Worm (Caenorhabditis elegans) whole organism, late embryonic: ENCODE data around the gene dhps-1.
A peak's percentile ranks its signal among the peaks of the same experiment; 100 is the strongest.

ENCODE experiments used
- C08G9.2 ChIP-seq: sonication (generic microtip); optimal IDR thresholded peaks from 2 replicates; lab custom pipeline; 2016; ENCODE audit warnings: mild to moderate bottlenecking, missing genetic modification characterization, moderate library complexity, missing compliant biosample characterization
- F13H6.1 ChIP-seq: sonication (generic microtip); optimal IDR thresholded peaks from 2 replicates; lab custom pipeline; 2016; ENCODE audit warnings: missing genetic modification characterization, missing compliant biosample characterization
- K02D7.2 ChIP-seq: sonication (generic microtip); optimal IDR thresholded peaks from 2 replicates; lab custom pipeline; 2017; ENCODE audit warnings: mild to moderate bottlenecking, missing genetic modification characterization, missing compliant biosample characterization
- T23F11.4 ChIP-seq: fragments of 200-800 bp; sonication (Bioruptor generic); optimal IDR thresholded peaks from 2 replicates; lab custom pipeline; 2018; ENCODE audit warnings: mild to moderate bottlenecking, missing genetic modification characterization, missing compliant biosample characterization
- Y22D7AL.16 ChIP-seq: sonication (generic microtip); optimal IDR thresholded peaks from 2 replicates; lab custom pipeline; 2016; ENCODE audit warnings: missing genetic modification characterization, missing compliant biosample characterization
- ama-1 ChIP-seq: fragments of 150-350 bp; optimal IDR thresholded peaks from 2 replicates; lab custom pipeline; 2014
- ceh-2 ChIP-seq: sonication (generic microtip); optimal IDR thresholded peaks from 2 replicates; lab custom pipeline; 2016; ENCODE audit warnings: missing genotype, missing genetic modification characterization, missing compliant biosample characterization
- ceh-30 ChIP-seq: fragments of 150-350 bp; optimal IDR thresholded peaks from 2 replicates; lab custom pipeline; 2014; ENCODE audit warnings: missing biosample characterization, missing genetic modification characterization
- ceh-31 ChIP-seq: sonication (generic microtip); optimal IDR thresholded peaks from 2 replicates; lab custom pipeline; 2016; ENCODE audit warnings: missing genetic modification characterization, missing compliant biosample characterization
- ceh-45 ChIP-seq: fragments of 200-800 bp; sonication (Bioruptor generic); IDR thresholded peaks from 2 replicates; pipeline ENCODE4 v1.3.6; 2022; ENCODE audit warnings: missing genetic modification reagents, missing genetic modification characterization, missing compliant biosample characterization
- dmd-4 ChIP-seq: sonication (generic microtip); optimal IDR thresholded peaks from 2 replicates; lab custom pipeline; 2016; ENCODE audit warnings: borderline replicate concordance, missing genetic modification characterization, missing compliant biosample characterization
- dve-1 ChIP-seq: sonication (generic microtip); optimal IDR thresholded peaks from 2 replicates; lab custom pipeline; 2017; ENCODE audit warnings: antibody characterized with exemption, mild to moderate bottlenecking, missing genetic modification characterization, missing compliant biosample characterization
- elt-2 ChIP-seq: sonication (generic microtip); optimal IDR thresholded peaks from 2 replicates; lab custom pipeline; 2016; ENCODE audit warnings: missing genetic modification reagents, missing genetic modification characterization, missing compliant biosample characterization
- elt-4 ChIP-seq: sonication (generic microtip); optimal IDR thresholded peaks from 2 replicates; lab custom pipeline; 2016; ENCODE audit warnings: missing genetic modification characterization, missing compliant biosample characterization
- ets-4 ChIP-seq: sonication (generic microtip); optimal IDR thresholded peaks from 2 replicates; lab custom pipeline; 2016; ENCODE audit warnings: missing genetic modification characterization, missing compliant biosample characterization
- eyg-1 ChIP-seq: sonication (generic microtip); optimal IDR thresholded peaks from 2 replicates; lab custom pipeline; 2016; ENCODE audit warnings: missing genotype, missing genetic modification characterization, missing compliant biosample characterization
- gmeb-2 ChIP-seq: sonication (generic microtip); optimal IDR thresholded peaks from 2 replicates; lab custom pipeline; 2016; ENCODE audit warnings: missing genetic modification characterization, inconsistent platforms, missing compliant biosample characterization
- hlh-13 ChIP-seq: fragments of 200-800 bp; sonication (Bioruptor generic); optimal IDR thresholded peaks from 2 replicates; lab custom pipeline; 2018; ENCODE audit warnings: mild to moderate bottlenecking, missing genetic modification characterization, missing compliant biosample characterization
- hlh-30 ChIP-seq: sonication (generic microtip); optimal IDR thresholded peaks from 2 replicates; lab custom pipeline; 2017; ENCODE audit warnings: antibody characterized with exemption, missing genetic modification characterization, missing compliant biosample characterization; ENCODE audit not compliant: insufficient read depth
- lim-6 ChIP-seq: sonication (generic microtip); optimal IDR thresholded peaks from 2 replicates; lab custom pipeline; 2016; ENCODE audit warnings: missing genetic modification characterization, missing compliant biosample characterization
- nfya-1 ChIP-seq: sonication (generic microtip); optimal IDR thresholded peaks from 2 replicates; lab custom pipeline; 2017; ENCODE audit warnings: missing genetic modification characterization, mild to moderate bottlenecking, missing compliant biosample characterization, antibody characterized with exemption, moderate library complexity
- odd-2 ChIP-seq: sonication (generic microtip); optimal IDR thresholded peaks from 2 replicates; lab custom pipeline; 2017; ENCODE audit warnings: antibody characterized with exemption, mild to moderate bottlenecking, missing genetic modification characterization, missing compliant biosample characterization
- pat-9 ChIP-seq: fragments of 200-800 bp; sonication (Bioruptor generic); optimal IDR thresholded peaks from 2 replicates; lab custom pipeline; 2018; ENCODE audit warnings: mild to moderate bottlenecking, missing genetic modification characterization, moderate library complexity, missing compliant biosample characterization
- pha-4 ChIP-seq: fragments of 150-350 bp; optimal IDR thresholded peaks from 2 replicates; lab custom pipeline; 2018; ENCODE audit warnings: missing biosample characterization, missing genetic modification reagents, missing genetic modification characterization
- pros-1 ChIP-seq: fragments of 150-350 bp; optimal IDR thresholded peaks from 2 replicates; lab custom pipeline; 2014; ENCODE audit warnings: missing biosample characterization, missing genetic modification reagents, missing genetic modification characterization
- sdc-2 ChIP-seq: sonication (generic microtip); optimal IDR thresholded peaks from 2 replicates; lab custom pipeline; 2016; ENCODE audit warnings: missing genotype, missing genetic modification characterization, missing compliant biosample characterization
- sox-2 ChIP-seq: fragments of 200-800 bp; sonication (Bioruptor generic); IDR thresholded peaks from 2 replicates; pipeline ENCODE4 v1.3.6; 2022; ENCODE audit warnings: missing genetic modification reagents, missing genetic modification characterization, missing compliant biosample characterization
- sox-4 ChIP-seq: sonication (generic microtip); optimal IDR thresholded peaks from 2 replicates; lab custom pipeline; 2017; ENCODE audit warnings: mild to moderate bottlenecking, missing genetic modification characterization, inconsistent platforms, missing compliant biosample characterization
- syd-9 ChIP-seq: sonication (generic microtip); optimal IDR thresholded peaks from 2 replicates; lab custom pipeline; 2016; ENCODE audit warnings: mild to moderate bottlenecking, missing genetic modification characterization, moderate library complexity, missing compliant biosample characterization
- tbx-7 ChIP-seq: sonication (generic microtip); optimal IDR thresholded peaks from 2 replicates; lab custom pipeline; 2016; ENCODE audit warnings: missing genotype, missing genetic modification characterization, missing compliant biosample characterization
- unc-42 ChIP-seq: sonication (generic microtip); optimal IDR thresholded peaks from 2 replicates; lab custom pipeline; 2016; ENCODE audit warnings: missing genotype, missing genetic modification characterization, missing compliant biosample characterization
- unc-55 ChIP-seq: sonication (generic microtip); optimal IDR thresholded peaks from 2 replicates; lab custom pipeline; 2017; ENCODE audit warnings: missing biosample characterization, missing genetic modification reagents, missing genetic modification characterization
- unc-86 ChIP-seq: sonication (generic microtip); optimal IDR thresholded peaks from 2 replicates; lab custom pipeline; 2016; ENCODE audit warnings: missing genetic modification characterization, missing compliant biosample characterization
- ztf-16 ChIP-seq: sonication (generic microtip); optimal IDR thresholded peaks from 2 replicates; lab custom pipeline; 2017; ENCODE audit warnings: missing genetic modification characterization, missing compliant biosample characterization

Gene dhps-1

DNA sequence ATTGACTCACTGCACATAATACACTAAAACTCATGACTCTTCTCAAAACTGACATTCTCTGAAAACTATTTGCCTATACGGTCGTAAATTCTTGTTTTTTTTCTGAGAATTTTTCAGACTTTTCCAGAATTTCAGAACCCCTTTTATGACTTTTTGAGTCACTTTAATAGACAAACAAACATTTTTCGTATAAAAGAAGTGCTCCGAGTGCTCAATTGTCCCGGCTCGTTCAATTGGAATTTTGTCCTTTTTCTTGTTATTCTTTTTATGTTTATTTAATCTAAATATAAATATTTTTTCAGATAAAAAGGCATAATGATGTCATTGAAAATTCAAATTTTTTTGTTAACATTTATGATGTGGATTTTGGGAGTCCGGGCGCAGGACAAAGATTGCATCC, 6.1 kb downstream of the dhps-1 start, which contains the start of gene Y17G7B.23:
Gene Y17G7B.23, plus strand, starts transcription at position 301 of the 400 bp plus-strand sequence.
- no peak for TF ChIP-seq odd-2
- no peak for TF ChIP-seq ceh-45
- TF ChIP-seq sox-2, result no peak
- no peak for TF ChIP-seq F13H6.1 (tag; lab: Kevin White, UChicago)

DNA sequence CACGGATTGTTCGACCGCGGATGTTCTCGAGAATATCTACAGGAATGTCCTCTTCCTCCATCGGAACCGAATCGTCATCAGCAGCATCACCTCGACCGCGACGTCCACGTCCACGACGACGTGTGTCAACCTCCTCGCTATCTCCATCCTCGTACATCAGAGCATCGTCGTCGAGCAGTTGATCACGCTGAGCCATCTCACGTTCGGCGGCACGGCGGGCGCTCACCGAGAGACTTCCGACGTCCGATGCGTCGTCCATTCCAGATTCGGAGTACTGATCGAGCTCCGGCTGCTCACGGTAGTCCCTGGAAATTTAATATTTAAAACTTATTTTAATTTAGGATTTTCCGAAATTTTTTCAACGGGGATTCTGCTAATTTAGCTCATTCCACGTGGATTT, 13.2 kb downstream of the dhps-1 start:
- TF ChIP-seq sdc-2 (tag; lab: Kevin White, UChicago), result no peak
- no peak for TF ChIP-seq ama-1 (lab: Kevin White, UChicago)
- no peak for TF ChIP-seq pat-9
- no peak for TF ChIP-seq ets-4 (tag; lab: Kevin White, UChicago)
- TF ChIP-seq, all 69 proteins: peak for 0

DNA sequence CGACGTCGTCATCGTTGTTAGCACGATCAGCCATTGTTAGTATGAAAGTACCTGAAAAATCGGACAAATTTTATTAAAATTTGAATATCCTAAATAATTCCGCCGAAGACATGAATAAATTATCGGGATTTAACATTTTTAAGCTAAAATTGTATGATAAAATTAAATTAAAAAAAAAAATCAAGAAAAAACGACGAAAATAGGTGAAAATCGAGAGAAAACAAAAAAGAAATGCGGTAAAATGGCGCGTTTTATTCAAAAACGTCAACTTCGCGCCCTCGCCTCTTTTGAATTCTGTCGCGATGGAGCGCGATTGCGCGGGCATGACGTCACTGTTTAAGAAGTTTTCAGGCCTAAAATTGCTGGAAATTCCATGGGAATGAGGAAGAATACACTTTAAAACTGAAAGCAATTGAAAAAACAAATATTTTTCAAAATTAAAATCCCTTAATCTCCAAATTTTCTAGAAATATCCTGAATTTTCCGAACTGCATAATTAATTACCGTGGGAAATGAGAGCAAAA, 13.8 kb downstream of the dhps-1 start, which contains the start of gene mcm-2:
Gene mcm-2, minus strand, starts transcription at position 51 of the 524 bp plus-strand sequence.
- TF ChIP-seq elt-4 (tag; lab: Kevin White, UChicago) (no peak), nfya-1 (tag; lab: Kevin White, UChicago) (peak; percentile 17), elt-2 (tag; lab: Kevin White, UChicago) (peak; percentile 10)

DNA sequence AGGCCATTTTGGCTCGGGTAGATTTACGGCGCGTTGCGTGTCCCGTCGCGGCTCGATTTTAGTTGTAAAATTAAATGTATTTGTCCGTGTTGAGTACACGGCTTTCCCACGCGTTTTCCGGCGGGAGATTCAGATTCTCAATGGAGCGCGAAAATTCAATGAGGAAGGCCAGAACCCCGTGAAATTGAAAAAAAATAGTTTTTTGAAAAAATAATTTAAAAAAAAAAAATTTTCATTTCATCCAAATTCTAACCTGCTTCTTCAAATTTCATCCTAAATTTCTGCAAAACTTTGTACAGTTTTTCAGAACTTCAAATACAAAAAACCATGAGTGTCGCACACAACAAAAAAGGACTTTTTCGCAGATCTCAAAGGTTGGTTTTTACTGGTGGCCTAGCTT, 16.0 kb downstream of the dhps-1 start, which contains the start of gene glb-29:
Gene glb-29, plus strand, starts transcription at position 301 of the 400 bp plus-strand sequence.
- no peak for TF ChIP-seq dmd-4 (tag; lab: Kevin White, UChicago)
- TF ChIP-seq tbx-7 (tag; lab: Kevin White, UChicago), result no peak
- no peak for TF ChIP-seq sdc-2 (tag; lab: Kevin White, UChicago)
- no peak for TF ChIP-seq odd-2
- no peak for TF ChIP-seq T23F11.4 (GFP tag; lab: Kevin White, UChicago)
- no peak for TF ChIP-seq pros-1 (tag; lab: Kevin White, UChicago)
- TF ChIP-seq ceh-2 (tag; lab: Kevin White, UChicago), result no peak
- TF ChIP-seq unc-55 (GFP tag; lab: Kevin White, UChicago), result no peak
- no peak for TF ChIP-seq gmeb-2 (tag; lab: Kevin White, UChicago)
- no peak for TF ChIP-seq sox-4 (tag; lab: Kevin White, UChicago)
- TF ChIP-seq, all 69 proteins: peak for 0

DNA sequence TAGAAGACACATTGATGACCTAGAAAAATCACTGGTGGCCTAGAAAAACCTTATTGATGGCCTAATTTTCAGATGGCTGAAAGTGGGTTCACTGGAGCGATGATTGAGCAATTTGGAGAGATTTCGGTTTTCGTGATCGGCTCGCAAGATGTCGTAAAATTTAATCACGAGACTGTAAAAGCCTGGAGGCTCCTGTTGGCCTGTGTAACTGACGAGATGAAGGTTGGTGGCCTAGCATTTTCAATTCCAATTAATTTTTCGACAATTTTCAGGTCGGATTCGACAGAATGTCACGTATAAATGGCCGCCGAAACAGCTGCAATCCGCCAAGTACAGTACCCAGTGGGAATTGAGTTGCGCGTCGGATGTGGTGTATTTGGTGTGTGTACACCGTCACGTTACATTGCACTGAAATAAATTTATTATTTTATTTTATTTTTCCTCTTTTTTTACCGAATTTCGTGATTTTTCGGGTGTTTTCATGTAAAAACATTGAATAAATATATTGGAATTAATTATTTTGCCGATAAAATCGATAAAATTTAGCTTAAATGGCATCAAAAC, 30.6 kb downstream of the dhps-1 start, which contains the start of gene Y17G7B.12:
Gene Y17G7B.12, plus strand, starts transcription at position 547 of the 564 bp plus-strand sequence.
- TF ChIP-seq hlh-30 (peak; percentile 28), ceh-2 (tag; lab: Kevin White, UChicago) (no peak)

DNA sequence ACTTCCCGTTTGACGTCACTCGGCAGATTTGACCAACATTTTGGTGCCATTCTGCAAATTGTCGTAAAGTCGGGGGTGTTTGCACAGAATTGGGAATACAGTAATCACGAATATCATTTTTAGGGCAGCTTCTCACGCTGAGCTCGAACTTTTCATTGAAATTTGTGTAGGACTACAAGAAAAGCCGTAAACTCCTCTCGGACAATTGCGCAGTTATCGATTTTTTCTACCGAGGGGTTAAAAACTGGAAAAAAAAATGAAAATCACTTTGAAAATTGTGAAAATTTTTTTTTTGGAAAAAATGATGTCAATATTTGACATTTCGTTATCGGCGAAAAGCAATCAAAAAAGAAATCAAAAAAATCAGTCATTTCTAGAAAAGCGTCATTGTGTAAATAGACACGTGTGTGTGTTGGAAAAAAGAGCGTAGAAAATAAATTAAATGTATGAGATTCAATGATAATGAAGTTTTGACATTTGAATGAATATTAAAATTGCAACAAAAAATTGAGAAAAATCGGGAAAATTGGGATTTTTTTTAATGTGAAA, 35.0 kb downstream of the dhps-1 start, which contains the start of gene Y17G7B.8:
Gene Y17G7B.8, minus strand, starts transcription at position 51 of the 549 bp plus-strand sequence.
- TF ChIP-seq C08G9.2 (tag; lab: Kevin White, UChicago) (no peak), dve-1 (tag; lab: Kevin White, UChicago) (no peak), ceh-31 (tag; lab: Kevin White, UChicago) (no peak), unc-86 (tag; lab: Kevin White, UChicago) (no peak), pha-4 (no peak), lim-6 (tag; lab: Kevin White, UChicago) (no peak), ceh-45 (no peak), unc-42 (tag; lab: Kevin White, UChicago) (no peak), ztf-16 (tag; lab: Kevin White, UChicago) (no peak), ceh-30 (tag; lab: Kevin White, UChicago) (no peak), syd-9 (tag; lab: Kevin White, UChicago) (no peak), unc-55 (GFP tag; lab: Kevin White, UChicago) (no peak), sox-2 (no peak), Y22D7AL.16 (no peak), K02D7.2 (no peak), hlh-13 (no peak), eyg-1 (tag; lab: Kevin White, UChicago) (no peak)
